Worm (Caenorhabditis elegans) whole organism, L2 larva: Measurements from ENCODE around the gene mdt-9.

Source experiments
- C34F6.9 ChIP-seq: fragments of 150-350 bp; optimal IDR thresholded peaks from 2 replicates; lab custom pipeline; 2014; ENCODE audit warnings: missing biosample characterization, missing genetic modification characterization
- F13H6.1 ChIP-seq: sonication (generic microtip); optimal IDR thresholded peaks from 2 replicates; lab custom pipeline; 2016; ENCODE audit warnings: missing genetic modification characterization, missing compliant biosample characterization
- R02D3.7 ChIP-seq: fragments of 150-350 bp; optimal IDR thresholded peaks from 2 replicates; lab custom pipeline; 2014; ENCODE audit warnings: missing biosample characterization, missing genetic modification characterization
- ZK546.5 ChIP-seq: sonication (generic microtip); optimal IDR thresholded peaks from 2 replicates; lab custom pipeline; 2017; ENCODE audit warnings: missing biosample characterization, missing genetic modification characterization
- alr-1 ChIP-seq: fragments of 150-350 bp; optimal IDR thresholded peaks from 2 replicates; lab custom pipeline; 2014; ENCODE audit warnings: missing biosample characterization, missing genetic modification characterization
- aly-2 ChIP-seq: fragments of 150-350 bp; optimal IDR thresholded peaks from 2 replicates; lab custom pipeline; 2014; ENCODE audit warnings: missing biosample characterization, missing genetic modification characterization
- blmp-1 ChIP-seq: sonication (generic microtip); optimal IDR thresholded peaks from 2 replicates; lab custom pipeline; 2017; ENCODE audit warnings: missing genetic modification characterization, mild to moderate bottlenecking, missing compliant biosample characterization, antibody characterized with exemption, moderate library complexity; ENCODE audit not compliant: insufficient read depth
- ceh-16 ChIP-seq: fragments of 150-350 bp; optimal IDR thresholded peaks from 2 replicates; lab custom pipeline; 2014; ENCODE audit warnings: missing biosample characterization, missing genetic modification characterization
- ceh-82 ChIP-seq: fragments of 150-350 bp; optimal IDR thresholded peaks from 2 replicates; lab custom pipeline; 2014; ENCODE audit warnings: missing biosample characterization, missing genetic modification characterization
- crh-2 ChIP-seq: sonication (generic microtip); optimal IDR thresholded peaks from 2 replicates; lab custom pipeline; 2017; ENCODE audit warnings: missing biosample characterization, missing genetic modification characterization
- dmd-4 ChIP-seq: sonication (generic microtip); optimal IDR thresholded peaks from 2 replicates; lab custom pipeline; 2017; ENCODE audit warnings: missing biosample characterization, missing genetic modification characterization
- elt-1 ChIP-seq: fragments of 150-350 bp; optimal IDR thresholded peaks from 2 replicates; lab custom pipeline; 2014; ENCODE audit warnings: missing biosample characterization, missing genetic modification characterization
- fos-1 ChIP-seq: fragments of 150-350 bp; optimal IDR thresholded peaks from 2 replicates; lab custom pipeline; 2014; ENCODE audit warnings: missing biosample characterization, missing genetic modification characterization
- gmeb-1 ChIP-seq: fragments of 150-350 bp; optimal IDR thresholded peaks from 2 replicates; lab custom pipeline; 2014; ENCODE audit warnings: missing biosample characterization, missing genetic modification characterization
- lin-11 ChIP-seq: fragments of 150-350 bp; sonication (generic microtip); optimal IDR thresholded peaks from 2 replicates; lab custom pipeline; 2014; ENCODE audit warnings: missing biosample characterization, missing genetic modification characterization, inconsistent platforms, mixed read lengths
- lin-13 ChIP-seq: fragments of 150-350 bp; optimal IDR thresholded peaks from 2 replicates; lab custom pipeline; 2014; ENCODE audit warnings: missing biosample characterization, missing genetic modification reagents, missing genetic modification characterization
- lsy-2 ChIP-seq, 2 experiments: fragments of 150-350 bp in 1 of 2; sonication (generic microtip) in 1 of 2; optimal IDR thresholded peaks; 2 replicates each; lab custom pipeline; 2014 to 2017; ENCODE audit warnings: missing biosample characterization in 2 of 2, missing genetic modification characterization in 2 of 2
- mbf-1 ChIP-seq: sonication (generic microtip); optimal IDR thresholded peaks from 2 replicates; lab custom pipeline; 2017; ENCODE audit warnings: missing biosample characterization, missing genetic modification characterization
- mdl-1 ChIP-seq, 2 experiments: fragments of 150-350 bp in 1 of 2; sonication (generic microtip) in 1 of 2; optimal IDR thresholded peaks; 2 replicates each; lab custom pipeline; 2017; ENCODE audit warnings: missing biosample characterization in 2 of 2, missing genetic modification characterization in 2 of 2
- nhr-11 ChIP-seq: fragments of 150-350 bp; optimal IDR thresholded peaks from 2 replicates; lab custom pipeline; 2014; ENCODE audit warnings: missing biosample characterization, missing genetic modification characterization
- nhr-12 ChIP-seq: fragments of 150-350 bp; optimal IDR thresholded peaks from 2 replicates; lab custom pipeline; 2014; ENCODE audit warnings: missing biosample characterization, missing genetic modification characterization
- nhr-129 ChIP-seq: fragments of 150-350 bp; optimal IDR thresholded peaks from 2 replicates; lab custom pipeline; 2014; ENCODE audit warnings: missing biosample characterization, missing genetic modification characterization
- nhr-23 ChIP-seq: fragments of 150-350 bp; optimal IDR thresholded peaks from 2 replicates; lab custom pipeline; 2014; ENCODE audit warnings: missing biosample characterization, missing genetic modification reagents, missing genetic modification characterization
- nhr-6 ChIP-seq: fragments of 150-350 bp; optimal IDR thresholded peaks from 2 replicates; lab custom pipeline; 2014; ENCODE audit warnings: missing biosample characterization, missing genetic modification characterization
- nhr-77 ChIP-seq: fragments of 150-350 bp; optimal IDR thresholded peaks from 2 replicates; lab custom pipeline; 2014; ENCODE audit warnings: missing biosample characterization, missing genetic modification characterization
- sem-4 ChIP-seq: fragments of 150-350 bp; optimal IDR thresholded peaks from 2 replicates; lab custom pipeline; 2014; ENCODE audit warnings: missing biosample characterization, missing genetic modification reagents, missing genetic modification characterization
- skn-1 ChIP-seq: sonication (generic microtip); optimal IDR thresholded peaks from 2 replicates; lab custom pipeline; 2017; ENCODE audit warnings: missing biosample characterization, missing genetic modification characterization
- sma-9 ChIP-seq, 2 experiments: fragments of 150-350 bp in 1 of 2; sonication (generic microtip) in 1 of 2; optimal IDR thresholded peaks; 2 replicates each; lab custom pipeline; 2014 to 2016; ENCODE audit warnings: missing genetic modification characterization in 2 of 2, mild to moderate bottlenecking in 1 of 2, missing biosample characterization in 1 of 2, missing compliant biosample characterization in 1 of 2, missing genetic modification reagents in 1 of 2, moderate library complexity in 1 of 2
- snpc-4 ChIP-seq: fragments of 150-350 bp; optimal IDR thresholded peaks from 2 replicates; lab custom pipeline; 2014; ENCODE audit warnings: missing biosample characterization, missing genetic modification characterization
- unc-55 ChIP-seq: fragments of 150-350 bp; sonication (generic microtip); optimal IDR thresholded peaks from 3 replicates; lab custom pipeline; 2014; ENCODE audit warnings: missing biosample characterization, missing genetic modification reagents, missing genetic modification characterization
- unc-62 ChIP-seq: fragments of 150-350 bp; optimal IDR thresholded peaks from 2 replicates; lab custom pipeline; 2014; ENCODE audit warnings: missing biosample characterization, missing genetic modification reagents, missing genetic modification characterization
- zag-1 ChIP-seq: fragments of 150-350 bp; optimal IDR thresholded peaks from 2 replicates; lab custom pipeline; 2014; ENCODE audit warnings: missing biosample characterization, missing genetic modification characterization
- ztf-1 ChIP-seq: fragments of 200-800 bp; sonication (Bioruptor generic); conservative IDR thresholded peaks from 2 replicates; pipeline ENCODE4 v1.3.6; 2022; ENCODE audit warnings: missing genetic modification characterization, missing compliant biosample characterization
- ztf-4 ChIP-seq: fragments of 150-350 bp; optimal IDR thresholded peaks from 2 replicates; lab custom pipeline; 2014; ENCODE audit warnings: missing biosample characterization, missing genetic modification characterization

mdt-9 gene

ce11 chrIV:13398728-13399127 is 12.5 kb downstream of the mdt-9 start, which contains the start of gene Y62E10A.13:
TSS of gene Y62E10A.13 (minus strand) at chrIV:13399053.
- TF ChIP-seq nhr-129 (tag; lab: Kevin White, UChicago), result peak; percentile 40
- no peak for TF ChIP-seq ztf-1

- TF ChIP-seq alr-1 (no peak), elt-1 (tag; lab: Kevin White, UChicago) (no peak), ZK546.5 (tag; lab: Kevin White, UChicago) (no peak), lin-13 (no peak), nhr-12 (tag; lab: Kevin White, UChicago) (no peak), ceh-16 (tag; lab: Kevin White, UChicago) (no peak), nhr-77 (tag; lab: Kevin White, UChicago) (no peak), R02D3.7 (tag; lab: Kevin White, UChicago) (no peak), snpc-4 (tag; lab: Kevin White, UChicago) (no peak), dmd-4 (tag; lab: Kevin White, UChicago) (no peak), skn-1 (tag; lab: Kevin White, UChicago) (no peak), nhr-23 (tag; lab: Kevin White, UChicago) (no peak), sem-4 (tag; lab: Kevin White, UChicago) (no peak), nhr-6 (tag; lab: Kevin White, UChicago) (no peak)
Measured at ce11 chrIV:13400456-13401364, 14.5 kb downstream of the mdt-9 start, which contains the start of the genes memi-2 and cyp-31A5. TSS of gene memi-2 (minus strand) at chrIV:13400506. TSS of gene cyp-31A5 (plus strand) at chrIV:13401289.

ce11 chrIV:13408018-13408417 is 21.8 kb downstream of the mdt-9 start, which contains the start of gene Y62E10A.19:
TSS of gene Y62E10A.19 (minus strand) at chrIV:13408306.
- no peak for TF ChIP-seq snpc-4 (tag; lab: Kevin White, UChicago)
- TF ChIP-seq fos-1 (tag; lab: Kevin White, UChicago), result no peak
- TF ChIP-seq blmp-1 (tag; lab: Kevin White, UChicago), result peak; percentile 32

ce11 chrIV:13412845-13413383 is 26.7 kb downstream of the mdt-9 start, which contains the start of gene gcl-1:
TSS of gene gcl-1 (minus strand) at chrIV:13412895.
- TF ChIP-seq mdl-1 (tag; optimal IDR thresholded peaks at IDR 0.05; lab: Kevin White, UChicago), result no peak
- TF ChIP-seq F13H6.1 (tag; lab: Kevin White, UChicago), result peak; percentile 0
- TF ChIP-seq nhr-129 (tag; lab: Kevin White, UChicago), result peak; percentile 64
- TF ChIP-seq crh-2, result no peak
- no peak for TF ChIP-seq lin-13
- peak; percentile 53 for TF ChIP-seq C34F6.9 (tag; lab: Kevin White, UChicago)
- no peak for TF ChIP-seq lsy-2 (tag; optimal IDR thresholded peaks at IDR 0.05; lab: Kevin White, UChicago)
- no peak for TF ChIP-seq gmeb-1 (tag; lab: Kevin White, UChicago)
- TF ChIP-seq unc-62, result no peak
- TF ChIP-seq nhr-12 (tag; lab: Kevin White, UChicago), result no peak
- TF ChIP-seq ZK546.5 (tag; lab: Kevin White, UChicago), result no peak
- TF ChIP-seq ztf-4, result no peak
- TF ChIP-seq ceh-16 (tag; lab: Kevin White, UChicago), result no peak
- TF ChIP-seq mbf-1 (tag; lab: Kevin White, UChicago), result no peak
- no peak for TF ChIP-seq nhr-6 (tag; lab: Kevin White, UChicago)
- TF ChIP-seq sma-9 (GFP tag; optimal IDR thresholded peaks at IDR 0.05; lab: Kevin White, UChicago), result no peak
- no peak for TF ChIP-seq sma-9 (tag; optimal IDR thresholded peaks at IDR 0.05; lab: Kevin White, UChicago)
- TF ChIP-seq nhr-77 (tag; lab: Kevin White, UChicago), result no peak
- TF ChIP-seq unc-55 (GFP tag; lab: Kevin White, UChicago), result peak; percentile 15
- no peak for TF ChIP-seq lin-11
- no peak for TF ChIP-seq aly-2 (tag; lab: Kevin White, UChicago)
- no peak for TF ChIP-seq zag-1 (tag; lab: Kevin White, UChicago)
- TF ChIP-seq ztf-1, result no peak
- no peak for TF ChIP-seq nhr-11 (tag; lab: Kevin White, UChicago)
- no peak for TF ChIP-seq ceh-82 (tag; lab: Kevin White, UChicago)
